Worm (Caenorhabditis elegans) whole organism, early embryonic: ENCODE data around the gene ttr-59.

Experiments used
- ama-1 ChIP-seq: fragments of 150-350 bp; optimal IDR thresholded peaks from 2 replicates; lab custom pipeline; 2014
- ceh-36 ChIP-seq: sonication (generic microtip); optimal IDR thresholded peaks from 2 replicates; lab custom pipeline; 2016; ENCODE audit warnings: missing genetic modification characterization, inconsistent platforms, missing compliant biosample characterization
- hmg-4 ChIP-seq: fragments of 200-800 bp; sonication (Bioruptor generic); optimal IDR thresholded peaks from 2 replicates; lab custom pipeline; 2018; ENCODE audit warnings: mild to moderate bottlenecking, missing genetic modification characterization, missing compliant biosample characterization
- scrt-1 ChIP-seq: fragments of 200-800 bp; sonication (Bioruptor generic); IDR thresholded peaks from 2 replicates; pipeline ENCODE4 v1.3.6; 2022; ENCODE audit warnings: missing genetic modification characterization, missing compliant biosample characterization
- sea-1 ChIP-seq: fragments of 200-800 bp; sonication (Bioruptor generic); conservative IDR thresholded peaks from 2 replicates; pipeline ENCODE4 v1.3.6; 2022; ENCODE audit warnings: missing genetic modification characterization, missing compliant biosample characterization
- tra-4 ChIP-seq: sonication (generic microtip); optimal IDR thresholded peaks from 2 replicates; lab custom pipeline; 2017; ENCODE audit warnings: missing genetic modification characterization, missing compliant biosample characterization

DNA sequence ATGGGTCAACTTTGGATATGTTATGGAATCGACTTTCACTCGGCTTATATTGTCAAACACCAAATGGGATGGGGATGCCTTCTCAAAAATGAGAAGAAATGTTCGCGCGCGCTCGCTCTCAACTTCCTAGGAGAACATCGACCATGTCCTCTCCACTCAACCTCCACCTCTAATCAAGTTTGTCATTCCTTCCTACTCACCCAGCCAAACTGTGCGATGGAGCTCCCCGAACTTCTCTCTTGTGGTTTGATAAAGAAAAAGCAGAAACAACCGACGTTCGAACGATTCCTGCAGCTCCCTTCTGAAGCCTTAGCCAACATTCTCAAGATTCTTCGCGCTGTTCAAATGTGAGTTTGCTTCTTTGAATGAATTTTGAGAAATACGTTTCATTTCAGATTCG lies 16.4 kb upstream of the ttr-59 start:
- TF ChIP-seq ama-1 (lab: Kevin White, UChicago) (no peak), tra-4 (tag; lab: Kevin White, UChicago) (no peak), scrt-1 (no peak), ceh-36 (tag; lab: Kevin White, UChicago) (no peak), sea-1 (GFP tag; lab: Robert Waterston, UW) (no peak), hmg-4 (GFP tag; lab: Kevin White, UChicago) (no peak)
